Worm (Caenorhabditis elegans) whole organism, L2 larva: Measurements from ENCODE around the gene C34E7.3.

Experiments used
- nhr-11 ChIP-seq: fragments of 150-350 bp; optimal IDR thresholded peaks from 2 replicates; lab custom pipeline; 2014; ENCODE audit warnings: missing biosample characterization, missing genetic modification characterization
- skn-1 ChIP-seq: sonication (generic microtip); optimal IDR thresholded peaks from 2 replicates; lab custom pipeline; 2017; ENCODE audit warnings: missing biosample characterization, missing genetic modification characterization

DNA sequence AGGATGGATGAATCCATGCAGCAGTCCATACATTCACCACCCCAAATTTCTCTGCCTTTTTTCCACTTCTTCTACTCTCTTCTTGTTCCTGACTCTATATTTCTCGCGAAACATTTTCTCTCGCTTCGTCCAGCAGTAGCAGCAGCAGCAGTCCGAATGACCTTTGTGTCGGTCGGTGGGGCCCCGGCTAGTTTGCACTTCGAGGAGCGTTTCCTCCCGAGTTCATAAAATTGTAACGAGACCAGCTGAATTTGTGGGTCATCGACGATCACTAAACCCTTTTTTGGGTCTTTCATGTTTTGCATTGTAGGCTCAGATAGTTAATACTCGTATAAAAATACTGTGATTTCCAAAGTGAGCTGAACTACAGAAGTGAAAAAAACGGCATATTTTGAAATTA, 26.3 kb upstream of the C34E7.3 start:
- no peak for TF ChIP-seq skn-1 (tag; lab: Kevin White, UChicago)
- TF ChIP-seq nhr-11 (tag; lab: Kevin White, UChicago): no peak
